Fruit fly (Drosophila melanogaster): ENCODE results near the gene CG31643.
A peak's percentile ranks its signal among the peaks of the same experiment; 100 is the strongest.

The CG31643 gene

DNA sequence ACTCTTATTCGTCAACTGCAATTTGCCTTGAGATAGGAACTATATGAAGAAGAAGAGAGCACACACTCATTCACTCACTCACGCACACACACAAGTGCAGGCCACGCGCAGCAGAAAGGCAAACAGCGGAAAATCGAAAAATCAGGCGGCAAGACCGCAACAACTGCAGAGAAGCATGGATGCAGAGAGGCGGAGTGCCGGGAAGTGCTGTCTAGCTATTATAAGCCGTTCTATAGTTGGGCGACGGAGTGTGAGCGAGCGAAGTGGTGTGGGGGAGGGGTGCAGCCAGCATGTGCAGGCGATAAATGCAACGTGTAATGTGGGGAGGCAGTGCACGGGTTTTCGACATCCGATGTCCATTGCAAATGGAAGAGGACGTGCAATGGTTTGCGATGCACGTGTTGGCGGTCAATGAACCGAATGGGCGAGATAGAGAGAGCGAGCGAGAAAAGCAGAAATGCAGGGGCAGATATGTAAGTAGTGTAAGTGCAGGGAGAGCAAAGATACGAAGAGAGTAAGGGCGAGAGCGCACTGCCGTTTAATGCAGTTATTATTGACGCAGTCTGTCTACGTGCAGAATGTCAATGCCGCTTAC lies 40.9 kb downstream of the CG31643 start (continued):
- TF ChIP-seq tin (GFP tag; optimal IDR thresholded peaks at IDR 0.05), result no peak
- no peak for TF ChIP-seq vfl (GFP tag; optimal IDR thresholded peaks at IDR 0.05)
- TF ChIP-seq Gsc (GFP tag; IDR thresholded peaks at IDR 0.05), result no peak
- no peak for TF ChIP-seq CG7786 (GFP tag; optimal IDR thresholded peaks at IDR 0.05)
- no peak for TF ChIP-seq CG12071 (GFP tag; optimal IDR thresholded peaks at IDR 0.05)
- no peak for TF ChIP-seq sima (GFP tag; optimal IDR thresholded peaks at IDR 0.05)
- no peak for TF ChIP-seq emc (GFP tag; optimal IDR thresholded peaks at IDR 0.05)
- no peak for TF ChIP-seq CG4617 (GFP tag; optimal IDR thresholded peaks at IDR 0.05; ENCODE audit: borderline replicate concordance)
- TF ChIP-seq CG11723 (GFP tag; optimal IDR thresholded peaks at IDR 0.05), result peak; percentile 20
- no peak for TF ChIP-seq CG13424 (tag; optimal IDR thresholded peaks at IDR 0.05)
- no peak for TF ChIP-seq row (GFP tag; IDR thresholded peaks at IDR 0.05)
- TF ChIP-seq amos (GFP tag; IDR thresholded peaks at IDR 0.05; ENCODE audit: partially characterized antibody), result 0 out of 2 replicates have a peak, but pooled peaks have one; percentile 20
- TF ChIP-seq da (GFP tag; optimal IDR thresholded peaks at IDR 0.05), result peak; percentile 92
- no peak for TF ChIP-seq dimm (GFP tag; IDR thresholded peaks at IDR 0.05)
- TF ChIP-seq Sry-δ (GFP tag; optimal IDR thresholded peaks at IDR 0.05), result no peak
- TF ChIP-seq CG4424 (GFP tag; optimal IDR thresholded peaks at IDR 0.05), result no peak
- TF ChIP-seq CG11247 (GFP tag; IDR thresholded peaks at IDR 0.05), result no peak
- peak; percentile 30 for TF ChIP-seq D19A (tag; optimal IDR thresholded peaks at IDR 0.05)
- TF ChIP-seq z (GFP tag; IDR thresholded peaks at IDR 0.05), result peak; percentile 91
- no peak for TF ChIP-seq CG3407 (GFP tag; optimal IDR thresholded peaks at IDR 0.05)
- TF ChIP-seq pb (GFP tag; optimal IDR thresholded peaks at IDR 0.05), result no peak
- TF ChIP-seq Vsx1 (GFP tag; optimal IDR thresholded peaks at IDR 0.05), result no peak
- no peak for TF ChIP-seq CG10565 (GFP tag; optimal IDR thresholded peaks at IDR 0.05)
- TF ChIP-seq Xbp1 (GFP tag; optimal IDR thresholded peaks at IDR 0.05), result peak; percentile 14
- peak; percentile 12 for TF ChIP-seq yki (optimal IDR thresholded peaks at IDR 0.05)
- no peak for TF ChIP-seq h (optimal IDR thresholded peaks at IDR 0.05)
- no peak for TF ChIP-seq NC2β (GFP tag; optimal IDR thresholded peaks at IDR 0.05)
- TF ChIP-seq corto (GFP tag; optimal IDR thresholded peaks at IDR 0.05), result no peak
- peak; percentile 78 for TF ChIP-seq sens (GFP tag)
- no peak for TF ChIP-seq CrebB (tag; optimal IDR thresholded peaks at IDR 0.05)
- TF ChIP-seq bigmax (GFP tag; optimal IDR thresholded peaks at IDR 0.05), result no peak
- TF ChIP-seq CG34376 (GFP tag; optimal IDR thresholded peaks at IDR 0.05), result no peak
- TF ChIP-seq Aef1 (GFP tag; IDR thresholded peaks at IDR 0.05), result no peak
- TF ChIP-seq CG15696 (tag; optimal IDR thresholded peaks at IDR 0.05), result peak; percentile 14
- no peak for TF ChIP-seq CG10959 (GFP tag; IDR thresholded peaks at IDR 0.05)
- no peak for TF ChIP-seq Dip3 (GFP tag; optimal IDR thresholded peaks at IDR 0.05)
- no peak for TF ChIP-seq HLH4C (GFP tag; IDR thresholded peaks at IDR 0.05; ENCODE audit: partially characterized antibody)
- TF ChIP-seq CG15601 (tag; optimal IDR thresholded peaks at IDR 0.05), result no peak
- peak; percentile 31 for TF ChIP-seq CG10979 (tag; optimal IDR thresholded peaks at IDR 0.05)
- peak; percentile 82 for TF ChIP-seq cg (GFP tag; optimal IDR thresholded peaks at IDR 0.05)
- TF ChIP-seq Eip74EF (GFP tag; optimal IDR thresholded peaks at IDR 0.05), result no peak
- no peak for TF ChIP-seq CG1603 (tag; optimal IDR thresholded peaks at IDR 0.05)
- TF ChIP-seq CG12219 (GFP tag; optimal IDR thresholded peaks at IDR 0.05), result no peak
- no peak for TF ChIP-seq CTCF (GFP tag; optimal IDR thresholded peaks at IDR 0.05)
- TF ChIP-seq pho (GFP tag; optimal IDR thresholded peaks at IDR 0.05), result no peak
- TF ChIP-seq nmo (GFP tag; optimal IDR thresholded peaks at IDR 0.05), result peak; percentile 51
- no peak for TF ChIP-seq nerfin-2 (GFP tag; IDR thresholded peaks at IDR 0.05; ENCODE audit: partially characterized antibody)
- TF ChIP-seq Abd-B (GFP tag; optimal IDR thresholded peaks at IDR 0.05), result no peak
- no peak for TF ChIP-seq CG12659 (GFP tag; optimal IDR thresholded peaks at IDR 0.05)
- no peak for TF ChIP-seq CG14667 (GFP tag; IDR thresholded peaks at IDR 0.05)
- TF ChIP-seq CG1792 (GFP tag; optimal IDR thresholded peaks at IDR 0.05), result no peak
- no peak for TF ChIP-seq CG13624 (GFP tag; optimal IDR thresholded peaks at IDR 0.05)

Data from whole organism, embryonic.